Worm (Caenorhabditis elegans): ENCODE data around the gene C12D5.10.

C12D5.10 gene

ce11 chrV:7734909-7735308 lies 41.6 kb upstream of the C12D5.10 start, which contains the start of gene clic-1:
TSS of gene clic-1 (minus strand) at chrV:7734911.
- peak; percentile 44 for TF ChIP-seq unc-55 (GFP tag; optimal IDR thresholded peaks at IDR 0.05)
- TF ChIP-seq ceh-31 (tag; optimal IDR thresholded peaks at IDR 0.05), result peak; percentile 29
- no peak for TF ChIP-seq hlh-8 (tag; optimal IDR thresholded peaks at IDR 0.05)
- TF ChIP-seq ets-4 (tag; optimal IDR thresholded peaks at IDR 0.05), result peak; percentile 11
- TF ChIP-seq rnt-1 (tag; optimal IDR thresholded peaks at IDR 0.05), result peak; percentile 24
- no peak for TF ChIP-seq pros-1 (tag; optimal IDR thresholded peaks at IDR 0.05)
- peak; percentile 53 for TF ChIP-seq ceh-18 (tag; optimal IDR thresholded peaks at IDR 0.05)
- TF ChIP-seq nfya-1 (tag; optimal IDR thresholded peaks at IDR 0.05), result peak; percentile 74
- peak; percentile 18 for TF ChIP-seq ceh-34 (tag; optimal IDR thresholded peaks at IDR 0.05)
- TF ChIP-seq hlh-30 (tag; optimal IDR thresholded peaks at IDR 0.05; ENCODE audit: insufficient read depth), result peak; percentile 10
- TF ChIP-seq dmd-4 (tag; optimal IDR thresholded peaks at IDR 0.05; ENCODE audit: borderline replicate concordance), result no peak
- TF ChIP-seq unc-42 (tag; optimal IDR thresholded peaks at IDR 0.05), result peak; percentile 68
- TF ChIP-seq K09A11.1 (tag; optimal IDR thresholded peaks at IDR 0.05; ENCODE audit: insufficient read depth), result no peak
- TF ChIP-seq eyg-1 (tag; optimal IDR thresholded peaks at IDR 0.05), result no peak
- no peak for TF ChIP-seq madf-2 (tag; optimal IDR thresholded peaks at IDR 0.05)
- no peak for TF ChIP-seq pax-1 (tag; optimal IDR thresholded peaks at IDR 0.05)
- TF ChIP-seq F13H6.1 (tag; optimal IDR thresholded peaks at IDR 0.05), result no peak
- TF ChIP-seq ref-2 (tag; optimal IDR thresholded peaks at IDR 0.05), result peak; percentile 51

DNA sequence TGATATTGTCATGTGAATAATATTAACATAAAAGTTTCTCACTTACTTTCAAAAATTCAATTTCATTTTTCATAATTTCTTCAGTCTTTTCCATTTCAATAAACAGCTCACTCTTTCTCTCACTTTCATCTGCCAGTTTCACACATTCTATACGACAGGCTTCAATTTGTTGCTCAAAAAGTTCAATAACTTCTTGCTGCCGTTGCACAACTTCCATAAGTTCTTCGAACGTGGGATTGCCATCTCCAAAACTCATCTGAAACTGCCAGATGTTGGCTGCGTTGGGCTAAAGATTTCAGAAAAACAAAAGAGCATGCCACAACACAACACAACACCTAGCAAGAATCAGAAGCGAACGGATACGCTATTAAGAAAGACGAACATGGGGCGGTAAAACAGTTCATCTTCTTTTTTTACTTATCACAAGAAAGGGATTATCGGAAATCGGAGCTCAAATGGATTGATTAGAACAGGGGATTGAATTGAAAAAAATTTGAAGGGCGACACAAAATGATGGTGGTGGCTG lies 40.0 kb upstream of the C12D5.10 start:
- TF ChIP-seq ceh-19 (GFP tag; optimal IDR thresholded peaks at IDR 0.05) (no peak), ceh-14 (tag; optimal IDR thresholded peaks at IDR 0.05) (no peak), ztf-16 (tag; optimal IDR thresholded peaks at IDR 0.05) (no peak), ceh-24 (tag; optimal IDR thresholded peaks at IDR 0.05) (no peak), C38D4.7 (GFP tag; optimal IDR thresholded peaks at IDR 0.05) (no peak), hlh-8 (tag; optimal IDR thresholded peaks at IDR 0.05) (no peak), ceh-30 (tag; optimal IDR thresholded peaks at IDR 0.05) (no peak), C08G9.2 (tag; optimal IDR thresholded peaks at IDR 0.05) (no peak)

DNA sequence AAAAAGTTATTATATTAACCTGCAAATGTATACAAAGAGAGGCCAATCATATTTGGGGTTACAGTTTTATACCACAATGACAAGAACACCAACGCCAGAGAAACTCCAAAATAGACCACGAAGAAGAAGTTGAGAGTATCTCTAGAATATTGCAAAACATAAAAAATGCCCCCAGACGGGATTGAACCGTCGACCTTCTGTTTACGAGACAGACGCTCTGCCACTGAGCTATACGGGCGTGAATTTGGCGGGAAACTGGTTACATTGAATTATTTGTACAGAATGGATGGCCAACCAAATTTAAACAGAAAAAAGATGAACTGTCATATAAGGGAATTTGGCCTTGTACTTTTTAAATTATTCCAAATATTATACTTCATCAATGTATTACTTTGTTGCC lies 37.2 kb upstream of the C12D5.10 start:
- TF ChIP-seq eyg-1 (tag; optimal IDR thresholded peaks at IDR 0.05) (no peak), ceh-24 (tag; optimal IDR thresholded peaks at IDR 0.05) (no peak), hlh-8 (tag; optimal IDR thresholded peaks at IDR 0.05) (no peak), T23F11.4 (GFP tag; optimal IDR thresholded peaks at IDR 0.05) (peak; percentile 8), ama-1 (optimal IDR thresholded peaks at IDR 0.05) (no peak), ceh-2 (tag; optimal IDR thresholded peaks at IDR 0.05) (no peak), dve-1 (tag; optimal IDR thresholded peaks at IDR 0.05) (peak; percentile 15), C08G9.2 (tag; optimal IDR thresholded peaks at IDR 0.05) (no peak), che-1 (tag; optimal IDR thresholded peaks at IDR 0.05) (no peak), K02D7.2 (tag; optimal IDR thresholded peaks at IDR 0.05) (peak; percentile 7), nhr-232 (tag; optimal IDR thresholded peaks at IDR 0.05) (no peak), nfya-1 (tag; optimal IDR thresholded peaks at IDR 0.05) (peak; percentile 3), fax-1 (tag; optimal IDR thresholded peaks at IDR 0.05) (no peak), fkh-6 (tag; optimal IDR thresholded peaks at IDR 0.05) (no peak), odd-2 (tag; optimal IDR thresholded peaks at IDR 0.05) (no peak), K09A11.1 (tag; optimal IDR thresholded peaks at IDR 0.05; ENCODE audit: insufficient read depth) (no peak), ceh-48 (tag; optimal IDR thresholded peaks at IDR 0.05) (no peak), unc-42 (tag; optimal IDR thresholded peaks at IDR 0.05) (no peak), sox-4 (tag; optimal IDR thresholded peaks at IDR 0.05) (no peak), pha-2 (tag; optimal IDR thresholded peaks at IDR 0.05) (no peak), ceh-34 (tag; optimal IDR thresholded peaks at IDR 0.05) (no peak), F13H6.1 (tag; optimal IDR thresholded peaks at IDR 0.05) (no peak), elt-2 (tag; optimal IDR thresholded peaks at IDR 0.05) (peak; percentile 5), fkh-10 (GFP tag; optimal IDR thresholded peaks at IDR 0.05) (no peak), tbx-2 (tag; optimal IDR thresholded peaks at IDR 0.05) (no peak), ceh-22 (tag; optimal IDR thresholded peaks at IDR 0.05) (no peak)
